Fruit fly (Drosophila melanogaster) whole organism, pupa: ENCODE measurements around the gene CG33648.

Source experiments
- CG10348 ChIP-seq: fragments of 200-800 bp; sonication (Bioruptor generic); IDR thresholded peaks from 2 replicates; pipeline ENCODE4 v1.3.6; 2022; ENCODE audit warnings: missing biosample characterization, missing genetic modification characterization
- CG12605 ChIP-seq: fragments of 200-800 bp; sonication (Bioruptor generic); IDR thresholded peaks from 2 replicates; pipeline ENCODE4 v1.3.6; 2022; ENCODE audit warnings: missing biosample characterization, missing genetic modification characterization
- CG9948 ChIP-seq: fragments of 200-800 bp; sonication (Bioruptor generic); optimal IDR thresholded peaks from 2 replicates; lab custom pipeline; 2018; ENCODE audit warnings: missing biosample characterization, mild to moderate bottlenecking, missing genetic modification characterization, moderate library complexity
- Ets98B ChIP-seq: fragments of 200-800 bp; sonication (Bioruptor generic); IDR thresholded peaks from 2 replicates; pipeline ENCODE4 v1.3.6; 2022; ENCODE audit warnings: missing biosample characterization, missing genetic modification characterization
- Snoo ChIP-seq: fragments of 200-800 bp; sonication (Bioruptor generic); optimal IDR thresholded peaks from 3 replicates; lab custom pipeline; 2017; ENCODE audit warnings: missing biosample characterization, mild to moderate bottlenecking, missing genetic modification characterization, inconsistent platforms

DNA sequence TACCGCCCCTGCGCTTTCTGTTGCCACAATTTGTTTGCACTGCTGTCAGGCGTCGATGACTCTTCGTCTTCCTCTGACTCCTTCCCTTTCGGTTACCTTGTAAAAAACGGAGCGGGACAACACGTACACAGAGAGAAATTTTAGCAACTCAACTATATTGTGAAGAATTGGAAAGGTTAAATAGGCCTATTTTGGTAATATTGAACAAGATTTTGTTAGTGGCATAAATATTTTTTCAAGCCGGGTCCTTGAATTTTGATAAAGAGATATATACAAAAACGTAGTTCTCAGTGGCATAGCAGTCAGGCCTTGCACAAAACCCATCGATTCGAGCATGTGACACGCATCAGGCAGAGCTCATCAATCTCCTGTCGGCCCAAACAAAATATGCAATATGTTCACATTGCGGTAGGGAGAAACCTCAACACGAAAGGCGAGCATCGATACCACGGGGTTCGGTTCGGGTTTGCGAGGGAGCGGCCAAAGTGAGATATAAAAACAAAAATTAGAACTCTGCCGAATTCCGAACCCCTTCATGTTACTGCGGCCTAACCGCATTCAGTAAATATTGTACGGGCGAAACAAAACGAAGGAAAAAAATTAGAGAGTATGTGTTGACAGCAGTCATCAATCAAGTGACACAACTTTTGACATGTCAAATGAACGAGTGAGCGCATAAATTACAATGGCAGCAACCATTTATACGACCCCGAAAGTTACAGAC, 29.9 kb downstream of the CG33648 start:
- no peak for TF ChIP-seq CG12605 (GFP tag; lab: Robert Waterston, UW)
- peak; percentile 90 for TF ChIP-seq Snoo (tag; lab: Kevin White, UChicago)
- TF ChIP-seq CG10348: no peak
- TF ChIP-seq Ets98B: peak; percentile 30; the same call in 1 of the 2 replicates
- TF ChIP-seq CG9948 (tag; lab: Kevin White, UChicago): peak; percentile 79
